Fruit fly (Drosophila melanogaster): Measurements from ENCODE around the gene Wdr82.

Wdr82 gene

DNA sequence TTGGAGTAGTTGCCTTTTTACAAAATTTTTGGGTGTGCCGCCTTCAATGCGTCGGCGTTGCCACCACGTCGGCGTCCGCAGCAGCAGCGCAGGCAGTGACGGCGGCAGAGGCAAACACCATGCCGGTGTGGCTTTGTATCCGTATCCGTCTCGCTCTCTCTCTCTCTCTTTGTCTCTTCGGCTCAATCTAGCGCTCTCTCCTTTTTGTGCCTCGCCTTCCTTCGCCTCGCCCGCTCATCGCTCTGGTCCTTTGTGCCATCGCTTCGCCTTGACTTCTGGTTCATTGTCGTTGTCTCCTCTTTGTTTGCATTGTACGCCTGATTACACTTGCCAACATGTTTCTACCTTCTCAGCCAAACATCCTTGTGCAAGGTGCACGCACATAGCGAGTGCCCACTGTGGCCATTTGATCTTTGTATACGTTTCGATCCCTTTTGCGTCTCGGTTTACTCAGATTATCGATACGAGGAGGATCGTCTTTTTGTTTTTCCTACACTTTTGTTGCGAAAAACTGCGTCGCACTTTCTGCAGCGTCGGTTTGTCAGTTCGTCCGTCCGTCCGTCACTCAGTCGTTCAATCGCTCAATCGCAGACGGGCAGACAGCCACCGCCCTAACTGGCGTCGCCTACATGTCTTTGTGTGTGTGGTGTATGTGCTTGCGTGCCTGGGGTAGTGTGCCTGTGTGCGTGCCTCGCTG, 42.2 kb downstream of the Wdr82 start (continued):
- TF ChIP-seq CG15696 (tag; optimal IDR thresholded peaks at IDR 0.05) (peak; percentile 32), CG2889 (GFP tag; IDR thresholded peaks at IDR 0.05) (peak; percentile 78), rib (GFP tag; IDR thresholded peaks at IDR 0.05) (0 out of 2 replicates have a peak, but pooled peaks have one; percentile 12), CG32532 (GFP tag; IDR thresholded peaks at IDR 0.05) (0 out of 2 replicates have a peak, but pooled peaks have one; percentile 41), chn (GFP tag; optimal IDR thresholded peaks at IDR 0.05) (peak; percentile 42), cg (GFP tag; optimal IDR thresholded peaks at IDR 0.05) (peak; percentile 68), her (GFP tag; optimal IDR thresholded peaks at IDR 0.05) (peak; percentile 51), zen2 (GFP tag; IDR thresholded peaks at IDR 0.05; ENCODE audit: partially characterized antibody) (no peak), row (GFP tag; IDR thresholded peaks at IDR 0.05) (peak; percentile 44; the same call in 2 of the 3 replicates), CG7556 (GFP tag; optimal IDR thresholded peaks at IDR 0.05) (no peak), NFAT (GFP tag; IDR thresholded peaks at IDR 0.05) (0 out of 2 replicates have a peak, but pooled peaks have one; percentile 11), YL-1 (GFP tag; optimal IDR thresholded peaks at IDR 0.05) (peak; percentile 17), hth (optimal IDR thresholded peaks at IDR 0.05) (no peak), CG5245 (GFP tag; optimal IDR thresholded peaks at IDR 0.05) (peak; percentile 36), HLH4C (GFP tag; IDR thresholded peaks at IDR 0.05; ENCODE audit: partially characterized antibody) (0 out of 3 replicates have a peak, but pooled peaks have one; percentile 34), zen (tag; optimal IDR thresholded peaks at IDR 0.05) (peak; percentile 39), CG11504 (tag; optimal IDR thresholded peaks at IDR 0.05) (no peak), fru (optimal IDR thresholded peaks at IDR 0.05) (peak; percentile 57), H2.0 (GFP tag; IDR thresholded peaks at IDR 0.05) (no peak), CG7963 (GFP tag; IDR thresholded peaks at IDR 0.05; ENCODE audit: partially characterized antibody) (no peak), CG14441 (GFP tag; IDR thresholded peaks at IDR 0.05) (no peak), wek (GFP tag; optimal IDR thresholded peaks at IDR 0.05) (peak; percentile 36), ewg (GFP tag; optimal IDR thresholded peaks at IDR 0.05) (peak; percentile 30), pum (GFP tag; optimal IDR thresholded peaks at IDR 0.05) (peak; percentile 8), CG17802 (tag; optimal IDR thresholded peaks at IDR 0.05) (no peak), CG18599 (GFP tag; optimal IDR thresholded peaks at IDR 0.05) (peak; percentile 26), Hmr (GFP tag; optimal IDR thresholded peaks at IDR 0.05) (peak; percentile 24), Sin3A (optimal IDR thresholded peaks at IDR 0.05) (no peak), Dip2 (GFP tag; IDR thresholded peaks at IDR 0.05) (no peak), Sox102F (GFP tag; optimal IDR thresholded peaks at IDR 0.05) (no peak), bab2 (GFP tag; optimal IDR thresholded peaks at IDR 0.05) (peak; percentile 6), D (optimal IDR thresholded peaks at IDR 0.05) (peak; percentile 99), D (GFP tag; optimal IDR thresholded peaks at IDR 0.05) (peak; percentile 23), stwl (tag; optimal IDR thresholded peaks at IDR 0.05) (peak; percentile 6), CG9727 (GFP tag; optimal IDR thresholded peaks at IDR 0.05) (peak; percentile 22), zfh2 (GFP tag; optimal IDR thresholded peaks at IDR 0.05) (peak; percentile 2), Adf1 (GFP tag; IDR thresholded peaks at IDR 0.05) (peak; percentile 98), CG12744 (GFP tag; optimal IDR thresholded peaks at IDR 0.05) (no peak), CG4360 (GFP tag; IDR thresholded peaks at IDR 0.05) (no peak), CG13624 (GFP tag; optimal IDR thresholded peaks at IDR 0.05) (peak; percentile 79), CG34422 (GFP tag; IDR thresholded peaks at IDR 0.05) (peak; percentile 43; the same call in 1 of the 3 replicates), tll (GFP tag; optimal IDR thresholded peaks at IDR 0.05) (peak in 1 of 2 experiments; percentile 99), lov (optimal IDR thresholded peaks at IDR 0.05) (peak; percentile 96), lov (GFP tag; IDR thresholded peaks at IDR 0.05) (no peak), TFAM (GFP tag; optimal IDR thresholded peaks at IDR 0.05) (no peak), trem (tag; optimal IDR thresholded peaks at IDR 0.05) (peak; percentile 20), CG2116 (GFP tag; optimal IDR thresholded peaks at IDR 0.05) (peak; percentile 14), CG6254 (GFP tag; optimal IDR thresholded peaks at IDR 0.05) (peak; percentile 21), CG9609 (GFP tag; optimal IDR thresholded peaks at IDR 0.05) (peak; percentile 25), CG1832 (GFP tag; optimal IDR thresholded peaks at IDR 0.05) (peak; percentile 82)

Data from whole organism, embryonic.